Worm (Caenorhabditis elegans) whole organism, mixed stage, embryonic: ENCODE measurements around the gene clec-205.

Experiments
- M03D4.4 ChIP-seq: sonication (generic microtip); optimal IDR thresholded peaks from 2 replicates; lab custom pipeline; 2017; ENCODE audit warnings: mild to moderate bottlenecking, missing genetic modification characterization, missing compliant biosample characterization
- ces-1 ChIP-seq: fragments of 150-350 bp; optimal IDR thresholded peaks from 2 replicates; lab custom pipeline; 2014; ENCODE audit warnings: missing biosample characterization, missing genetic modification reagents, missing genetic modification characterization
- drap-1 ChIP-seq: fragments of 200-800 bp; sonication (Bioruptor generic); optimal IDR thresholded peaks from 3 replicates; lab custom pipeline; 2018; ENCODE audit warnings: mild to moderate bottlenecking, missing genetic modification characterization, missing compliant biosample characterization
- elt-1 ChIP-seq: sonication (generic microtip); optimal IDR thresholded peaks from 2 replicates; lab custom pipeline; 2017; ENCODE audit warnings: missing genetic modification characterization, mild to moderate bottlenecking, missing compliant biosample characterization, antibody characterized with exemption, moderate library complexity, borderline replicate concordance; ENCODE audit not compliant: insufficient read depth
- elt-3 ChIP-seq: fragments of 150-350 bp; optimal IDR thresholded peaks from 2 replicates; lab custom pipeline; 2014; ENCODE audit warnings: missing biosample characterization, missing genetic modification characterization
- flh-1 ChIP-seq: fragments of 200-800 bp; sonication (Bioruptor generic); optimal IDR thresholded peaks from 2 replicates; lab custom pipeline; 2018; ENCODE audit warnings: mild to moderate bottlenecking, missing genetic modification characterization, moderate library complexity, missing compliant biosample characterization
- nhr-12 ChIP-seq: fragments of 150-350 bp; optimal IDR thresholded peaks from 2 replicates; lab custom pipeline; 2014; ENCODE audit warnings: missing biosample characterization, missing genetic modification characterization
- nhr-28 ChIP-seq: fragments of 150-350 bp; optimal IDR thresholded peaks from 2 replicates; lab custom pipeline; 2014; ENCODE audit warnings: missing biosample characterization, missing genetic modification characterization
- pha-4 ChIP-seq: fragments of 150-350 bp; optimal IDR thresholded peaks from 2 replicates; lab custom pipeline; 2018; ENCODE audit warnings: missing biosample characterization, missing genetic modification reagents, missing genetic modification characterization
- snpc-4 ChIP-seq: fragments of 150-350 bp; optimal IDR thresholded peaks from 2 replicates; lab custom pipeline; 2014; ENCODE audit warnings: missing biosample characterization, missing genetic modification characterization
- ztf-11 ChIP-seq: fragments of 150-350 bp; optimal IDR thresholded peaks from 2 replicates; lab custom pipeline; 2014; ENCODE audit warnings: missing biosample characterization, missing genetic modification characterization

DNA sequence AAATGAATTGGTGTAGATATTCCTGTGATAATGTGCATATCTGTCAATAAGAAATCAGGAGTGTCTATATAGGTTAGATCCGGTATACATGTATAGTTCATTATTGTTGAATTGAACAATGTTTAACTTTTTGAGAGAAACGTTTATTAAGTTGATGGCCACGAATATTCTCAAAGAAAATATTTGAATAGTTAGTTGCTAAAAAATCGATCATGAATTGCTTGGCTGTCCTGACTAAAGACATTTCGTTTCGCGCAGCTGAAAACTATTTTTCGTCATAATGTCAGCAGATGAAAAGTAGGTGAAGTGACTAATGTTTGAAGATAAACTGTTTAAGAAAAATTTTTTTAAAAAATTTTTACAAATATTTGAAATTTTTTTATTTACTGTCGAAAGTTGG, 9.2 kb upstream of the clec-205 start, which contains the start of gene srh-199:
- TF ChIP-seq pha-4 (tag; lab: Kevin White, UChicago), result no peak
- TF ChIP-seq M03D4.4 (tag; lab: Kevin White, UChicago), result no peak
- no peak for TF ChIP-seq drap-1 (GFP tag; lab: Kevin White, UChicago)
- no peak for TF ChIP-seq nhr-28 (tag; lab: Kevin White, UChicago)
- no peak for TF ChIP-seq nhr-12
- no peak for TF ChIP-seq ztf-11
- no peak for TF ChIP-seq elt-1 (tag; lab: Kevin White, UChicago)
- TF ChIP-seq flh-1 (GFP tag; lab: Kevin White, UChicago), result no peak
- TF ChIP-seq ces-1, result no peak
- TF ChIP-seq snpc-4 (tag; lab: Kevin White, UChicago), result no peak
- TF ChIP-seq elt-3, result no peak
